Worm (Caenorhabditis elegans) whole organism, early embryonic: ENCODE data around the gene C25G4.7.

Source experiments
- B0310.2 ChIP-seq: sonication (generic microtip); optimal IDR thresholded peaks from 2 replicates; lab custom pipeline; 2016; ENCODE audit warnings: mild to moderate bottlenecking, missing genetic modification characterization, missing compliant biosample characterization
- F13C5.2 ChIP-seq: sonication (generic microtip); optimal IDR thresholded peaks from 2 replicates; lab custom pipeline; 2017; ENCODE audit warnings: mild to moderate bottlenecking, missing genetic modification characterization, inconsistent platforms, missing compliant biosample characterization
- aly-1 ChIP-seq: sonication (generic microtip); optimal IDR thresholded peaks from 2 replicates; lab custom pipeline; 2016; ENCODE audit warnings: missing genetic modification characterization, missing compliant biosample characterization
- ama-1 ChIP-seq: fragments of 150-350 bp; optimal IDR thresholded peaks from 2 replicates; lab custom pipeline; 2014
- ceh-36 ChIP-seq: sonication (generic microtip); optimal IDR thresholded peaks from 2 replicates; lab custom pipeline; 2016; ENCODE audit warnings: missing genetic modification characterization, inconsistent platforms, missing compliant biosample characterization
- flt-1 ChIP-seq: fragments of 200-800 bp; sonication (Bioruptor generic); IDR thresholded peaks from 2 replicates; pipeline ENCODE4 v1.3.6; 2022; ENCODE audit warnings: missing genetic modification characterization, missing compliant biosample characterization
- hmbx-1 ChIP-seq: sonication (generic microtip); optimal IDR thresholded peaks from 2 replicates; lab custom pipeline; 2016; ENCODE audit warnings: mild to moderate bottlenecking, missing genetic modification characterization, missing compliant biosample characterization
- hmg-4 ChIP-seq: fragments of 200-800 bp; sonication (Bioruptor generic); optimal IDR thresholded peaks from 2 replicates; lab custom pipeline; 2018; ENCODE audit warnings: mild to moderate bottlenecking, missing genetic modification characterization, missing compliant biosample characterization
- hnd-1 ChIP-seq: sonication (generic microtip); optimal IDR thresholded peaks from 2 replicates; lab custom pipeline; 2016; ENCODE audit warnings: missing genetic modification characterization, missing compliant biosample characterization
- pes-1 ChIP-seq: fragments of 200-800 bp; sonication (Bioruptor generic); IDR thresholded peaks from 2 replicates; pipeline ENCODE4 v1.3.6; 2022; ENCODE audit warnings: missing genetic modification reagents, missing genetic modification characterization, missing compliant biosample characterization
- tbx-11 ChIP-seq: fragments of 200-800 bp; sonication (Bioruptor generic); IDR thresholded peaks from 2 replicates; pipeline ENCODE4 v1.3.6; 2022; ENCODE audit warnings: missing genetic modification characterization, missing compliant biosample characterization
- tbx-37 ChIP-seq: fragments of 200-800 bp; sonication (Bioruptor generic); conservative IDR thresholded peaks from 2 replicates; pipeline ENCODE4 v1.3.6; 2022; ENCODE audit warnings: missing genetic modification reagents, missing genetic modification characterization, missing compliant biosample characterization
- tra-4 ChIP-seq: sonication (generic microtip); optimal IDR thresholded peaks from 2 replicates; lab custom pipeline; 2017; ENCODE audit warnings: missing genetic modification characterization, missing compliant biosample characterization

DNA sequence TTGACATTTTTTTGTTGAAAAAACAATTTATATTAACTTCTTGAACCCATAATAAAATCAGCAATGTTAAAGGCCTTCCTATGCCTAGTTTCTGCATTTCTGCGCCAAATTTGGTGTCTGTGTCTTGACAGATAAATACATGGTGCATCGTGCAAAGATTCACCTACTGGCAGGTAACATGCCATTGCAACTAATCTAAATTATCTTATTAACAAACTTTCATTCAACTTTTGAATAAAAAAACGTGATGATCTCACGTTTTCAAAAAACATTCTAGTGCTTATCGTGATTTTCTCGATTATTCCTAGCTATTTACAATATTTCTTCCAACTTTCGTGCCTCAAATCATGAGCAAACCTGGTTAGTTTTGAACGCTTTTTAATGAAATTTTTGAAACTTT lies at the start of gene C25G4.7:
- TF ChIP-seq B0310.2 (tag; lab: Kevin White, UChicago) = no peak
- TF ChIP-seq hmbx-1 (tag; lab: Kevin White, UChicago) = no peak
- TF ChIP-seq ama-1 (lab: Kevin White, UChicago) = no peak
- TF ChIP-seq tbx-37 (GFP tag; lab: Robert Waterston, UW) = no peak
- TF ChIP-seq flt-1 (GFP tag; lab: Robert Waterston, UW) = no peak
- TF ChIP-seq tbx-11 (GFP tag; lab: Robert Waterston, UW) = no peak
- TF ChIP-seq hnd-1 = no peak
- no peak for TF ChIP-seq pes-1 (GFP tag; lab: Robert Waterston, UW)
- no peak for TF ChIP-seq aly-1 (tag; lab: Kevin White, UChicago)
- TF ChIP-seq hmg-4 (GFP tag; lab: Kevin White, UChicago) = no peak
- TF ChIP-seq ceh-36 (tag; lab: Kevin White, UChicago) = no peak
- no peak for TF ChIP-seq F13C5.2 (tag; lab: Kevin White, UChicago)
- TF ChIP-seq tra-4 = no peak
